Fruit fly (Drosophila melanogaster) whole organism, adult: Measurements from ENCODE around the gene HDAC11.

Experiments used
- CG7101 ChIP-seq: fragments of 200-800 bp; sonication (Bioruptor generic); optimal IDR thresholded peaks from 2 replicates; lab custom pipeline; 2018; ENCODE audit warnings: missing biosample characterization, mild to moderate bottlenecking, missing genetic modification characterization, moderate library complexity
- cnc ChIP-seq, 2 experiments: fragments of >200 bp; optimal IDR thresholded peaks; 2 replicates each; lab custom pipeline; 2017

dm6 chr3R:24823061-24823460, 33.0 kb downstream of the HDAC11 start:
- no peak for TF ChIP-seq cnc (optimal IDR thresholded peaks at IDR 0.05; lab: Kevin White, UChicago)
- TF ChIP-seq CG7101 (tag; lab: Kevin White, UChicago) = no peak
